Fruit fly (Drosophila melanogaster) whole organism, adult: ENCODE data around the gene CG7330.
A peak's percentile ranks its signal among the peaks of the same experiment; 100 is the strongest.

Experiments
- CG11617 ChIP-seq: fragments of 200-800 bp; sonication (Bioruptor generic); optimal IDR thresholded peaks from 2 replicates; lab custom pipeline; 2017; ENCODE audit warnings: mild to moderate bottlenecking, missing biosample characterization, missing genetic modification reagents, missing genetic modification characterization
- CG12768 ChIP-seq: fragments of 200-800 bp; sonication (Bioruptor generic); optimal IDR thresholded peaks from 2 replicates; lab custom pipeline; 2017; ENCODE audit warnings: missing biosample characterization, missing genetic modification characterization, mild to moderate bottlenecking, moderate library complexity, missing genetic modification reagents
- CG14711 ChIP-seq: fragments of 200-800 bp; sonication (Bioruptor generic); optimal IDR thresholded peaks from 2 replicates; lab custom pipeline; 2018; ENCODE audit warnings: missing biosample characterization, mild to moderate bottlenecking, missing genetic modification characterization, moderate library complexity
- CG1620 ChIP-seq: fragments of 200-800 bp; sonication (Bioruptor generic); optimal IDR thresholded peaks from 2 replicates; lab custom pipeline; 2016; ENCODE audit warnings: missing biosample characterization, missing genetic modification characterization
- CG33017 ChIP-seq: fragments of 200-800 bp; sonication (Bioruptor generic); optimal IDR thresholded peaks from 2 replicates; lab custom pipeline; 2018; ENCODE audit warnings: missing biosample characterization, mild to moderate bottlenecking, missing genetic modification characterization, moderate library complexity
- CG5204 ChIP-seq: fragments of 200-800 bp; sonication (Bioruptor generic); optimal IDR thresholded peaks from 2 replicates; lab custom pipeline; 2016; ENCODE audit warnings: missing biosample characterization, missing genetic modification characterization
- CG7045 ChIP-seq: fragments of 200-800 bp; sonication (Bioruptor generic); optimal IDR thresholded peaks from 2 replicates; lab custom pipeline; 2017; ENCODE audit warnings: missing biosample characterization, mild to moderate bottlenecking, missing genetic modification characterization
- CG7101 ChIP-seq: fragments of 200-800 bp; sonication (Bioruptor generic); optimal IDR thresholded peaks from 2 replicates; lab custom pipeline; 2018; ENCODE audit warnings: missing biosample characterization, mild to moderate bottlenecking, missing genetic modification characterization, moderate library complexity
- Clk ChIP-seq: fragments of 200-800 bp; sonication (Bioruptor generic); optimal IDR thresholded peaks from 2 replicates; lab custom pipeline; 2017; ENCODE audit warnings: missing biosample characterization, missing genetic modification characterization
- Crg-1 ChIP-seq: fragments of 200-800 bp; sonication (Bioruptor generic); optimal IDR thresholded peaks from 2 replicates; lab custom pipeline; 2016; ENCODE audit warnings: missing biosample characterization, missing genetic modification characterization
- Hr96 ChIP-seq: fragments of 200-800 bp; sonication (Bioruptor generic); optimal IDR thresholded peaks from 2 replicates; lab custom pipeline; 2016; ENCODE audit warnings: missing biosample characterization, missing genetic modification characterization
- Mnt ChIP-seq: fragments of 200-800 bp; sonication (Bioruptor generic); optimal IDR thresholded peaks from 2 replicates; lab custom pipeline; 2016; ENCODE audit warnings: missing biosample characterization, mild to moderate bottlenecking, missing genetic modification characterization
- bab1 ChIP-seq: fragments of 200-800 bp; sonication (Bioruptor generic); optimal IDR thresholded peaks from 3 replicates; lab custom pipeline; 2019; ENCODE audit warnings: missing biosample characterization, mild to moderate bottlenecking, missing genetic modification characterization, moderate library complexity
- cic ChIP-seq: fragments of 200-800 bp; sonication (Bioruptor generic); optimal IDR thresholded peaks from 2 replicates; lab custom pipeline; 2017; ENCODE audit warnings: missing biosample characterization, mild to moderate bottlenecking, missing genetic modification characterization, moderate library complexity
- cnc ChIP-seq, 2 experiments: fragments of >200 bp; optimal IDR thresholded peaks; 2 replicates each; lab custom pipeline; 2017
- kay ChIP-seq: fragments of 200-800 bp; sonication (Bioruptor generic); peaks from one replicate; lab custom pipeline; 2016; ENCODE audit warnings: missing biosample characterization, missing genetic modification characterization, borderline replicate concordance
- ovo ChIP-seq: fragments of 200-800 bp; sonication (Bioruptor generic); optimal IDR thresholded peaks from 2 replicates; lab custom pipeline; 2016; ENCODE audit warnings: missing biosample characterization, missing genetic modification characterization
- pad ChIP-seq: fragments of 200-800 bp; sonication (Bioruptor generic); optimal IDR thresholded peaks from 3 replicates; lab custom pipeline; 2017; ENCODE audit warnings: missing biosample characterization, missing genetic modification characterization, mild to moderate bottlenecking, moderate library complexity, missing genetic modification reagents
- tj ChIP-seq: fragments of 200-800 bp; sonication (Bioruptor generic); optimal IDR thresholded peaks from 3 replicates; lab custom pipeline; 2017; ENCODE audit warnings: missing biosample characterization, mild to moderate bottlenecking, missing genetic modification characterization, moderate library complexity
- toe ChIP-seq: fragments of 200-800 bp; sonication (Bioruptor generic); optimal IDR thresholded peaks from 2 replicates; lab custom pipeline; 2016; ENCODE audit warnings: missing biosample characterization, missing genetic modification characterization

CG7330 gene

dm6 chr3L:18185542-18186312 is 37.0 kb downstream of the CG7330 start, which contains the start of gene hid:
TSS of gene hid (minus strand) at chr3L:18185641.
- TF ChIP-seq CG12768 (GFP tag; lab: Kevin White, UChicago), result peak; percentile 82
- peak; percentile 78 for TF ChIP-seq tj (GFP tag; lab: Kevin White, UChicago)
- no peak for TF ChIP-seq cnc (optimal IDR thresholded peaks at IDR 0.05; lab: Kevin White, UChicago)
- peak; percentile 62 for TF ChIP-seq kay (GFP tag; lab: Kevin White, UChicago)
- TF ChIP-seq Hr96 (GFP tag; lab: Kevin White, UChicago), result peak; percentile 88
- peak; percentile 73 for TF ChIP-seq cic (GFP tag; lab: Kevin White, UChicago)
- peak; percentile 91 for TF ChIP-seq bab1 (GFP tag; lab: Kevin White, UChicago)
- TF ChIP-seq Mnt, result peak; percentile 74
- peak; percentile 95 for TF ChIP-seq CG7045 (GFP tag; lab: Kevin White, UChicago)
- peak; percentile 80 for TF ChIP-seq CG33017 (tag; lab: Kevin White, UChicago)
- peak; percentile 87 for TF ChIP-seq CG7101 (tag; lab: Kevin White, UChicago)
- TF ChIP-seq Crg-1 (GFP tag; lab: Kevin White, UChicago), result peak; percentile 85
- TF ChIP-seq CG1620 (GFP tag; lab: Kevin White, UChicago), result peak; percentile 73
- TF ChIP-seq ovo (GFP tag; lab: Kevin White, UChicago), result peak; percentile 65
- peak; percentile 85 for TF ChIP-seq CG14711 (tag; lab: Kevin White, UChicago)
- TF ChIP-seq pad (GFP tag; lab: Kevin White, UChicago), result peak; percentile 80
- peak; percentile 89 for TF ChIP-seq Clk (GFP tag; lab: Kevin White, UChicago)
- peak; percentile 91 for TF ChIP-seq toe (GFP tag; lab: Kevin White, UChicago)
- peak; percentile 93 for TF ChIP-seq CG11617
- TF ChIP-seq CG5204 (GFP tag; lab: Kevin White, UChicago), result peak; percentile 92

dm6 chr3L:18186313-18186625 is 37.5 kb downstream of the CG7330 start:
- TF ChIP-seq kay (GFP tag; lab: Kevin White, UChicago) (peak; percentile 12), Crg-1 (GFP tag; lab: Kevin White, UChicago) (no peak)

dm6 chr3L:18186779-18187178 is 38.1 kb downstream of the CG7330 start:
- peak; percentile 31 for TF ChIP-seq kay (GFP tag; lab: Kevin White, UChicago)
- TF ChIP-seq CG1620 (GFP tag; lab: Kevin White, UChicago), result no peak
- TF ChIP-seq CG33017 (tag; lab: Kevin White, UChicago), result no peak
- no peak for TF ChIP-seq bab1 (GFP tag; lab: Kevin White, UChicago)

dm6 chr3L:18187472-18188089 is 38.9 kb downstream of the CG7330 start:
- peak; percentile 97 for TF ChIP-seq tj (GFP tag; lab: Kevin White, UChicago)
- TF ChIP-seq Mnt, result no peak
- TF ChIP-seq bab1 (GFP tag; lab: Kevin White, UChicago), result peak; percentile 10

- TF ChIP-seq CG7101 (tag; lab: Kevin White, UChicago) (no peak), cnc (optimal IDR thresholded peaks at IDR 0.05; lab: Kevin White, UChicago) (no peak), tj (GFP tag; lab: Kevin White, UChicago) (peak; percentile 57), pad (GFP tag; lab: Kevin White, UChicago) (peak; percentile 2), Mnt (no peak), Crg-1 (GFP tag; lab: Kevin White, UChicago) (no peak), CG12768 (GFP tag; lab: Kevin White, UChicago) (no peak), cic (GFP tag; lab: Kevin White, UChicago) (no peak), ovo (GFP tag; lab: Kevin White, UChicago) (no peak), CG7045 (GFP tag; lab: Kevin White, UChicago) (no peak), CG5204 (GFP tag; lab: Kevin White, UChicago) (no peak), Clk (GFP tag; lab: Kevin White, UChicago) (no peak), Hr96 (GFP tag; lab: Kevin White, UChicago) (no peak), kay (GFP tag; lab: Kevin White, UChicago) (no peak), CG33017 (tag; lab: Kevin White, UChicago) (no peak)
Measured at dm6 chr3L:18188473-18189087, 39.9 kb downstream of the CG7330 start.

dm6 chr3L:18190484-18191220 is 41.9 kb downstream of the CG7330 start:
- TF ChIP-seq tj (GFP tag; lab: Kevin White, UChicago) (peak; percentile 85), pad (GFP tag; lab: Kevin White, UChicago) (peak; percentile 58), cic (GFP tag; lab: Kevin White, UChicago) (no peak), CG1620 (GFP tag; lab: Kevin White, UChicago) (no peak)
